Fruit fly (Drosophila melanogaster): ENCODE results near the gene CG18171.

DNA sequence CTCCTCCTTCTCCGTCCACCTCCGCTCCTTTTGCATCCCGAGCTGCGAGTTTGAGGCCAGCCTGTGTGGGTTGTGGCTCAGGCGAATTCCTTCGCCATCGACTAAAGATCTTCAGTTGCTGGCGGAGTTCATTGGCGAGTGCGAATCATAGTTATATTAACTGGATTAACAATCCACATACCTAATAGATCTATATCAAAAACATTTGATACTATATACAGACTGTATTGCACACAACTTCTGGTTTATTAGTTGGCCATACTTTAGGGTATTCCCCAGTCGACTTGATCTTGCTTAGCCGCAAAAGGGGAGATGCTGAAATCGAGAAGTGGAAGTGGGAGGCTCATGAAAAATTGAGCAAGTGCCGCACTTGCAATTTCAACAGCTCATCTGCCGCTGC, 30.1 kb downstream of the CG18171 start:
- TF ChIP-seq CG32264 (GFP tag; optimal IDR thresholded peaks at IDR 0.05) (no peak), psq (GFP tag; optimal IDR thresholded peaks at IDR 0.05) (no peak), Rel (GFP tag; optimal IDR thresholded peaks at IDR 0.05) (no peak), Rel (tag; optimal IDR thresholded peaks at IDR 0.05) (no peak)
